Worm (Caenorhabditis elegans) whole organism, early embryonic: Measurements from ENCODE around the gene rpi-1.

Source experiments
- B0310.2 ChIP-seq: sonication (generic microtip); optimal IDR thresholded peaks from 2 replicates; lab custom pipeline; 2016; ENCODE audit warnings: mild to moderate bottlenecking, missing genetic modification characterization, missing compliant biosample characterization
- F13C5.2 ChIP-seq: sonication (generic microtip); optimal IDR thresholded peaks from 2 replicates; lab custom pipeline; 2017; ENCODE audit warnings: mild to moderate bottlenecking, missing genetic modification characterization, inconsistent platforms, missing compliant biosample characterization
- aly-1 ChIP-seq: sonication (generic microtip); optimal IDR thresholded peaks from 2 replicates; lab custom pipeline; 2016; ENCODE audit warnings: missing genetic modification characterization, missing compliant biosample characterization
- ama-1 ChIP-seq: fragments of 150-350 bp; optimal IDR thresholded peaks from 2 replicates; lab custom pipeline; 2014
- ceh-13 ChIP-seq: fragments of 200-800 bp; sonication (Bioruptor generic); optimal IDR thresholded peaks from 2 replicates; lab custom pipeline; 2018; ENCODE audit warnings: mild to moderate bottlenecking, missing genetic modification characterization, missing compliant biosample characterization
- ceh-36 ChIP-seq: sonication (generic microtip); optimal IDR thresholded peaks from 2 replicates; lab custom pipeline; 2016; ENCODE audit warnings: missing genetic modification characterization, inconsistent platforms, missing compliant biosample characterization
- ets-7 ChIP-seq: sonication (generic microtip); optimal IDR thresholded peaks from 2 replicates; lab custom pipeline; 2016; ENCODE audit warnings: missing genotype, missing genetic modification characterization, missing compliant biosample characterization
- flt-1 ChIP-seq: fragments of 200-800 bp; sonication (Bioruptor generic); IDR thresholded peaks from 2 replicates; pipeline ENCODE4 v1.3.6; 2022; ENCODE audit warnings: missing genetic modification characterization, missing compliant biosample characterization
- hmbx-1 ChIP-seq: sonication (generic microtip); optimal IDR thresholded peaks from 2 replicates; lab custom pipeline; 2016; ENCODE audit warnings: mild to moderate bottlenecking, missing genetic modification characterization, missing compliant biosample characterization
- hmg-4 ChIP-seq: fragments of 200-800 bp; sonication (Bioruptor generic); optimal IDR thresholded peaks from 2 replicates; lab custom pipeline; 2018; ENCODE audit warnings: mild to moderate bottlenecking, missing genetic modification characterization, missing compliant biosample characterization
- hnd-1 ChIP-seq: sonication (generic microtip); optimal IDR thresholded peaks from 2 replicates; lab custom pipeline; 2016; ENCODE audit warnings: missing genetic modification characterization, missing compliant biosample characterization
- pes-1 ChIP-seq: fragments of 200-800 bp; sonication (Bioruptor generic); IDR thresholded peaks from 2 replicates; pipeline ENCODE4 v1.3.6; 2022; ENCODE audit warnings: missing genetic modification reagents, missing genetic modification characterization, missing compliant biosample characterization
- scrt-1 ChIP-seq: fragments of 200-800 bp; sonication (Bioruptor generic); IDR thresholded peaks from 2 replicates; pipeline ENCODE4 v1.3.6; 2022; ENCODE audit warnings: missing genetic modification characterization, missing compliant biosample characterization
- sea-1 ChIP-seq: fragments of 200-800 bp; sonication (Bioruptor generic); conservative IDR thresholded peaks from 2 replicates; pipeline ENCODE4 v1.3.6; 2022; ENCODE audit warnings: missing genetic modification characterization, missing compliant biosample characterization
- tbx-11 ChIP-seq: fragments of 200-800 bp; sonication (Bioruptor generic); IDR thresholded peaks from 2 replicates; pipeline ENCODE4 v1.3.6; 2022; ENCODE audit warnings: missing genetic modification characterization, missing compliant biosample characterization
- tbx-37 ChIP-seq: fragments of 200-800 bp; sonication (Bioruptor generic); conservative IDR thresholded peaks from 2 replicates; pipeline ENCODE4 v1.3.6; 2022; ENCODE audit warnings: missing genetic modification reagents, missing genetic modification characterization, missing compliant biosample characterization
- tra-4 ChIP-seq: sonication (generic microtip); optimal IDR thresholded peaks from 2 replicates; lab custom pipeline; 2017; ENCODE audit warnings: missing genetic modification characterization, missing compliant biosample characterization

The rpi-1 gene

ce11 chrII:13945527-13945926 is 16.7 kb downstream of the rpi-1 start:
- TF ChIP-seq ceh-13 (no peak), B0310.2 (tag; lab: Kevin White, UChicago) (no peak), hnd-1 (tag; lab: Kevin White, UChicago) (no peak), aly-1 (no peak), ceh-36 (tag; lab: Kevin White, UChicago) (no peak), ama-1 (lab: Kevin White, UChicago) (no peak), flt-1 (no peak), tbx-11 (GFP tag; lab: Robert Waterston, UW) (no peak), hmg-4 (GFP tag; lab: Kevin White, UChicago) (no peak), tra-4 (tag; lab: Kevin White, UChicago) (no peak), ets-7 (tag; lab: Kevin White, UChicago) (no peak), scrt-1 (no peak), F13C5.2 (no peak), sea-1 (GFP tag; lab: Robert Waterston, UW) (no peak), hmbx-1 (tag; lab: Kevin White, UChicago) (no peak), tbx-37 (GFP tag; lab: Robert Waterston, UW) (no peak), pes-1 (GFP tag; lab: Robert Waterston, UW) (no peak)

- TF ChIP-seq tbx-11 (GFP tag; lab: Robert Waterston, UW) (no peak), ceh-13 (no peak), flt-1 (no peak), ets-7 (tag; lab: Kevin White, UChicago) (no peak), sea-1 (GFP tag; lab: Robert Waterston, UW) (no peak), hmg-4 (GFP tag; lab: Kevin White, UChicago) (no peak), tra-4 (tag; lab: Kevin White, UChicago) (no peak), tbx-37 (GFP tag; lab: Robert Waterston, UW) (no peak)
Observed at ce11 chrII:13939531-13939930, 22.7 kb downstream of the rpi-1 start, which contains the start of gene W07G1.1. Gene W07G1.1 (minus strand): TSS chrII:13939631.

ce11 chrII:13938290-13938689 is 23.9 kb downstream of the rpi-1 start:
- TF ChIP-seq ceh-36 (tag; lab: Kevin White, UChicago) (no peak), tbx-11 (GFP tag; lab: Robert Waterston, UW) (no peak), hnd-1 (tag; lab: Kevin White, UChicago) (no peak)

- TF ChIP-seq scrt-1 (no peak), ama-1 (lab: Kevin White, UChicago) (no peak)
Observed at ce11 chrII:13935907-13936306, 26.3 kb downstream of the rpi-1 start.

- TF ChIP-seq aly-1 (no peak), pes-1 (GFP tag; lab: Robert Waterston, UW) (no peak), ceh-36 (tag; lab: Kevin White, UChicago) (no peak), sea-1 (GFP tag; lab: Robert Waterston, UW) (no peak), tbx-37 (GFP tag; lab: Robert Waterston, UW) (no peak), hmbx-1 (tag; lab: Kevin White, UChicago) (no peak), hnd-1 (tag; lab: Kevin White, UChicago) (no peak), tra-4 (tag; lab: Kevin White, UChicago) (no peak), flt-1 (no peak)
Observed at ce11 chrII:13933534-13933933, 28.7 kb downstream of the rpi-1 start.

ce11 chrII:13931944-13932343 is 30.3 kb downstream of the rpi-1 start, which contains the start of gene hot-3:
Gene hot-3 (minus strand): TSS chrII:13932044.
- TF ChIP-seq ceh-13 = no peak
- TF ChIP-seq tbx-11 (GFP tag; lab: Robert Waterston, UW) = no peak
- no peak for TF ChIP-seq scrt-1
- no peak for TF ChIP-seq flt-1
- TF ChIP-seq ceh-36 (tag; lab: Kevin White, UChicago) = no peak
- no peak for TF ChIP-seq hnd-1 (tag; lab: Kevin White, UChicago)
- TF ChIP-seq hmbx-1 (tag; lab: Kevin White, UChicago) = no peak
- TF ChIP-seq tra-4 (tag; lab: Kevin White, UChicago) = no peak
- no peak for TF ChIP-seq tbx-37 (GFP tag; lab: Robert Waterston, UW)
- TF ChIP-seq aly-1 = no peak
- TF ChIP-seq B0310.2 (tag; lab: Kevin White, UChicago) = no peak
- no peak for TF ChIP-seq F13C5.2
- no peak for TF ChIP-seq pes-1 (GFP tag; lab: Robert Waterston, UW)
- TF ChIP-seq hmg-4 (GFP tag; lab: Kevin White, UChicago) = no peak
- TF ChIP-seq ama-1 (lab: Kevin White, UChicago) = no peak
- TF ChIP-seq ets-7 (tag; lab: Kevin White, UChicago) = no peak
- TF ChIP-seq sea-1 (GFP tag; lab: Robert Waterston, UW) = no peak

- no peak for TF ChIP-seq tbx-11 (GFP tag; lab: Robert Waterston, UW)
- no peak for TF ChIP-seq aly-1
- no peak for TF ChIP-seq ceh-13
- no peak for TF ChIP-seq flt-1
- TF ChIP-seq hmg-4 (GFP tag; lab: Kevin White, UChicago) = no peak
- no peak for TF ChIP-seq scrt-1
- no peak for TF ChIP-seq tra-4 (tag; lab: Kevin White, UChicago)
Observed at ce11 chrII:13924909-13925308, 37.3 kb downstream of the rpi-1 start, which contains the start of gene mltn-5. Gene mltn-5 (plus strand): TSS chrII:13925209.

ce11 chrII:13919100-13919499 is 43.1 kb downstream of the rpi-1 start:
- TF ChIP-seq sea-1 (GFP tag; lab: Robert Waterston, UW) (0 out of 2 replicates have a peak, but pooled peaks have one; percentile 22), hmbx-1 (tag; lab: Kevin White, UChicago) (no peak)
